Worm (Caenorhabditis elegans) whole organism, young adult: ENCODE results near the gene F34H10.4.

Experiments
- F23B12.7 ChIP-seq: sonication (generic microtip); optimal IDR thresholded peaks from 2 replicates; lab custom pipeline; 2017; ENCODE audit warnings: missing genetic modification characterization, mild to moderate bottlenecking, missing compliant biosample characterization, antibody characterized with exemption, moderate library complexity; ENCODE audit not compliant: insufficient read depth
- Y53G8AR.9 ChIP-seq: fragments of 200-800 bp; sonication (Bioruptor generic); conservative IDR thresholded peaks from 2 replicates; pipeline ENCODE4 v1.3.6; 2022; ENCODE audit warnings: missing genetic modification reagents, missing genetic modification characterization, missing compliant biosample characterization
- ZK185.1 ChIP-seq: sonication (generic microtip); optimal IDR thresholded peaks from 2 replicates; lab custom pipeline; 2016; ENCODE audit warnings: mild to moderate bottlenecking, missing genetic modification characterization, missing compliant biosample characterization; ENCODE audit not compliant: poor library complexity, severe bottlenecking
- aptf-3 ChIP-seq: fragments of 200-800 bp; sonication (Bioruptor generic); IDR thresholded peaks from 2 replicates; pipeline ENCODE4 v1.3.6; 2022; ENCODE audit warnings: missing genetic modification characterization, missing compliant biosample characterization
- let-526 ChIP-seq: fragments of 200-800 bp; sonication (Bioruptor generic); IDR thresholded peaks from 2 replicates; pipeline ENCODE4 v1.3.6; 2022; ENCODE audit warnings: missing genetic modification reagents, missing genetic modification characterization, missing compliant biosample characterization
- lsl-1 ChIP-seq: fragments of 200-800 bp; sonication (Bioruptor generic); optimal IDR thresholded peaks from 2 replicates; lab custom pipeline; 2018; ENCODE audit warnings: mild to moderate bottlenecking, missing genetic modification characterization, moderate library complexity, missing compliant biosample characterization
- snpc-4 ChIP-seq, 5 experiments: fragments of 150-350 bp in 1 of 5; sonication (generic microtip) in 4 of 5; optimal IDR thresholded peaks; 2 replicates each; lab custom pipeline; 2014 to 2018; ENCODE audit warnings: missing genetic modification characterization in 5 of 5, missing biosample characterization in 3 of 5, antibody characterized with exemption in 2 of 5, mild to moderate bottlenecking in 2 of 5, missing compliant biosample characterization in 2 of 5, missing genotype in 2 of 5, moderate library complexity in 2 of 5, missing genetic modification reagents in 1 of 5
- sptf-2 ChIP-seq: fragments of 200-800 bp; sonication (Bioruptor generic); optimal IDR thresholded peaks from 2 replicates; lab custom pipeline; 2018; ENCODE audit warnings: mild to moderate bottlenecking, missing genetic modification characterization, missing compliant biosample characterization

DNA sequence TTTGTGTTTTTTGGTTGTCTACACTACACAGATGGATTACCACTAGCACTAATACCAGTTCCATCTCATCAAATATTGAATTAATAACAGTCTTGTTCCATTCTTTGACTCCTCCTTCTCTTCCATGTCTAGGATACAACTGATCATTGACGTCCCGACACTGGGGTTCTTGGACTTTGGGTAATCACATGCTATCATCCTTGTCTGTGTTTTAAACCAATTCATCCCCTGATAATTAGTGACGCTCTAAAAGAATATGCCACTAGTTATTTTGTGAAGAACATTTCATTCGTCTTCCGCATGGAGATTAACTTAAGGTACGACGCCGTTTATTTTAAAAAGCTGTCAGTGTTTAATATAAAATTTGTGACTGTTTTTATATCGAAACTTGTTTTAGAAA, 42.1 kb downstream of the F34H10.4 start, which contains the start of gene npr-18:
- TF ChIP-seq lsl-1 (GFP tag; lab: Kevin White, UChicago) (no peak), ZK185.1 (tag; lab: Kevin White, UChicago) (no peak), sptf-2 (no peak), F23B12.7 (no peak), Y53G8AR.9 (GFP tag; lab: Robert Waterston, UW) (no peak), aptf-3 (GFP tag; lab: Robert Waterston, UW) (no peak), snpc-4 (GFP tag; optimal IDR thresholded peaks at IDR 0.05; lab: Kevin White, UChicago) (no peak), snpc-4 (tag; optimal IDR thresholded peaks at IDR 0.05; lab: Kevin White, UChicago) (no peak), let-526 (GFP tag; lab: Robert Waterston, UW) (no peak)
